Fruit fly (Drosophila melanogaster): ENCODE measurements around the gene Pfdn1.

The Pfdn1 gene

dm6 chr2L:6050575-6050974 lies 18.3 kb upstream of the Pfdn1 start, which contains the start of gene CG9135 (continued):
- TF ChIP-seq bbx (GFP tag; IDR thresholded peaks at IDR 0.05; ENCODE audit: partially characterized antibody) = peak; percentile 100
- peak; percentile 99 for TF ChIP-seq nerfin-2 (GFP tag; IDR thresholded peaks at IDR 0.05; ENCODE audit: partially characterized antibody)
- peak in 1 of 2 experiments; percentile 19 for TF ChIP-seq crp (GFP tag; optimal IDR thresholded peaks at IDR 0.05)
- TF ChIP-seq run (tag; optimal IDR thresholded peaks at IDR 0.05) = no peak
- TF ChIP-seq Myb (GFP tag; optimal IDR thresholded peaks at IDR 0.05) = peak; percentile 20
- no peak for TF ChIP-seq CG13424 (tag; optimal IDR thresholded peaks at IDR 0.05)
- TF ChIP-seq CG13775 (GFP tag; optimal IDR thresholded peaks at IDR 0.05) = no peak
- no peak for TF ChIP-seq CG6683 (GFP tag; optimal IDR thresholded peaks at IDR 0.05)
- peak; percentile 72 for TF ChIP-seq CG30020 (tag; optimal IDR thresholded peaks at IDR 0.05)
- peak; percentile 96 for TF ChIP-seq Dll (GFP tag; IDR thresholded peaks at IDR 0.05; ENCODE audit: partially characterized antibody)
- TF ChIP-seq Lhr (GFP tag; optimal IDR thresholded peaks at IDR 0.05) = peak; percentile 56
- TF ChIP-seq CG2129 (GFP tag; IDR thresholded peaks at IDR 0.05; ENCODE audit: partially characterized antibody) = peak; percentile 90
- peak; percentile 100 for TF ChIP-seq CG6791 (GFP tag; IDR thresholded peaks at IDR 0.05; ENCODE audit: partially characterized antibody)
- TF ChIP-seq amos (GFP tag; IDR thresholded peaks at IDR 0.05; ENCODE audit: partially characterized antibody) = peak; percentile 99
- no peak for TF ChIP-seq CG7839 (tag; optimal IDR thresholded peaks at IDR 0.05)
- peak; percentile 96 for TF ChIP-seq BEAF-32 (GFP tag; optimal IDR thresholded peaks at IDR 0.05)
- peak; percentile 98 for TF ChIP-seq chinmo (GFP tag; IDR thresholded peaks at IDR 0.05; ENCODE audit: partially characterized antibody)
- TF ChIP-seq CG32772 (GFP tag; IDR thresholded peaks at IDR 0.05) = no peak
- TF ChIP-seq Sin3A (optimal IDR thresholded peaks at IDR 0.05) = peak; percentile 42
- TF ChIP-seq Dek (tag; optimal IDR thresholded peaks at IDR 0.05) = peak; percentile 35
- peak; percentile 99 for TF ChIP-seq CG16813 (GFP tag; IDR thresholded peaks at IDR 0.05; ENCODE audit: partially characterized antibody)
- peak; percentile 23 for TF ChIP-seq HmgZ (tag; optimal IDR thresholded peaks at IDR 0.05)
- TF ChIP-seq hbn (GFP tag; IDR thresholded peaks at IDR 0.05; ENCODE audit: partially characterized antibody) = peak; percentile 98
- peak; percentile 99 for TF ChIP-seq zen2 (GFP tag; IDR thresholded peaks at IDR 0.05; ENCODE audit: partially characterized antibody)
- peak; percentile 56 for TF ChIP-seq zen (tag; optimal IDR thresholded peaks at IDR 0.05)
- peak; percentile 69; the same call in 1 of the 2 replicates for TF ChIP-seq CkIIα-i1 (GFP tag; IDR thresholded peaks at IDR 0.05)
- peak; percentile 78 for TF ChIP-seq stwl (tag; optimal IDR thresholded peaks at IDR 0.05)
- TF ChIP-seq disco-r (GFP tag; optimal IDR thresholded peaks at IDR 0.05) = no peak
- peak; percentile 60 for TF ChIP-seq CG3995 (GFP tag; optimal IDR thresholded peaks at IDR 0.05)
- TF ChIP-seq Scr (GFP tag; IDR thresholded peaks at IDR 0.05; ENCODE audit: partially characterized antibody) = peak; percentile 98
- peak; percentile 99 for TF ChIP-seq Bgb (GFP tag; IDR thresholded peaks at IDR 0.05; ENCODE audit: partially characterized antibody)
- TF ChIP-seq HLH4C (GFP tag; IDR thresholded peaks at IDR 0.05; ENCODE audit: partially characterized antibody) = peak; percentile 99
- TF ChIP-seq inv (GFP tag; IDR thresholded peaks at IDR 0.05; ENCODE audit: partially characterized antibody) = peak; percentile 98
- TF ChIP-seq CG10366 (GFP tag; IDR thresholded peaks at IDR 0.05) = no peak
- TF ChIP-seq knrl (GFP tag; IDR thresholded peaks at IDR 0.05; ENCODE audit: partially characterized antibody) = peak; percentile 98
- peak; percentile 84 for TF ChIP-seq Sry-δ (GFP tag; optimal IDR thresholded peaks at IDR 0.05)
- TF ChIP-seq zfh2 (GFP tag; optimal IDR thresholded peaks at IDR 0.05) = no peak
- TF ChIP-seq bigmax (GFP tag; optimal IDR thresholded peaks at IDR 0.05) = peak; percentile 88
- TF ChIP-seq unc-4 (GFP tag; IDR thresholded peaks at IDR 0.05; ENCODE audit: partially characterized antibody) = peak; percentile 99
- peak; percentile 83 for TF ChIP-seq CG17802 (tag; optimal IDR thresholded peaks at IDR 0.05)
- peak; percentile 59; the same call in 1 of the 2 replicates for TF ChIP-seq CG9932 (GFP tag; IDR thresholded peaks at IDR 0.05)
- TF ChIP-seq Nf-YA (GFP tag; IDR thresholded peaks at IDR 0.05) = no peak
- TF ChIP-seq hb (GFP tag; IDR thresholded peaks at IDR 0.05; ENCODE audit: partially characterized antibody) = peak; percentile 99
- no peak for TF ChIP-seq CG17361 (GFP tag; IDR thresholded peaks at IDR 0.05)
- TF ChIP-seq CG32532 (GFP tag; IDR thresholded peaks at IDR 0.05) = no peak; the same call in 1 of the 2 replicates
- TF ChIP-seq CG3847 (GFP tag; IDR thresholded peaks at IDR 0.05) = no peak
- no peak for TF ChIP-seq CG4328 (GFP tag; optimal IDR thresholded peaks at IDR 0.05)
- peak; percentile 6; the same call in 1 of the 3 replicates for TF ChIP-seq CG34422 (GFP tag; IDR thresholded peaks at IDR 0.05)

Measured in whole organism, embryonic.